Worm (Caenorhabditis elegans) whole organism, young adult: ENCODE results near the gene C50B8.5.
A peak's percentile ranks its signal among the peaks of the same experiment; 100 is the strongest.

Experiments used
- B0019.2 ChIP-seq: fragments of 200-800 bp; sonication (Bioruptor generic); conservative IDR thresholded peaks from 2 replicates; pipeline ENCODE4 v1.3.6; 2022; ENCODE audit warnings: missing genetic modification reagents, missing genetic modification characterization, missing compliant biosample characterization
- C06A6.2 ChIP-seq: fragments of 200-800 bp; sonication (Bioruptor generic); conservative IDR thresholded peaks from 2 replicates; pipeline ENCODE4 v1.3.6; 2022; ENCODE audit warnings: missing genetic modification characterization, missing compliant biosample characterization
- C17E4.6 ChIP-seq: fragments of 200-800 bp; sonication (Bioruptor generic); IDR thresholded peaks from 2 replicates; pipeline ENCODE4 v1.3.6; 2022; ENCODE audit warnings: missing genetic modification reagents, missing genetic modification characterization, missing compliant biosample characterization
- F33H1.4 ChIP-seq: fragments of 200-800 bp; sonication (Bioruptor generic); IDR thresholded peaks from 2 replicates; pipeline ENCODE4 v1.3.6; 2022; ENCODE audit warnings: missing genetic modification reagents, missing genetic modification characterization, missing compliant biosample characterization
- F55B11.4 ChIP-seq: sonication (generic microtip); optimal IDR thresholded peaks from 2 replicates; lab custom pipeline; 2016; ENCODE audit warnings: missing compliant biosample characterization, missing genetic modification characterization, borderline replicate concordance; ENCODE audit not compliant: insufficient read depth
- F57A8.1 ChIP-seq: fragments of 200-800 bp; sonication (Bioruptor generic); optimal IDR thresholded peaks from 2 replicates; lab custom pipeline; 2018; ENCODE audit warnings: mild to moderate bottlenecking, missing genetic modification characterization, moderate library complexity, missing compliant biosample characterization
- Y53F4B.3 ChIP-seq: fragments of 200-800 bp; sonication (Bioruptor generic); IDR thresholded peaks from 2 replicates; pipeline ENCODE4 v1.3.6; 2022; ENCODE audit warnings: missing genetic modification reagents, missing genetic modification characterization, missing compliant biosample characterization
- Y95B8A.8 ChIP-seq: fragments of 200-800 bp; sonication (Bioruptor generic); IDR thresholded peaks from 2 replicates; pipeline ENCODE4 v1.3.6; 2022; ENCODE audit warnings: missing genetic modification reagents, missing genetic modification characterization, missing compliant biosample characterization
- aptf-3 ChIP-seq: fragments of 200-800 bp; sonication (Bioruptor generic); IDR thresholded peaks from 2 replicates; pipeline ENCODE4 v1.3.6; 2022; ENCODE audit warnings: missing genetic modification characterization, missing compliant biosample characterization
- attf-3 ChIP-seq: fragments of 200-800 bp; sonication (Bioruptor generic); conservative IDR thresholded peaks from 2 replicates; pipeline ENCODE4 v1.3.6; 2022; ENCODE audit warnings: missing genetic modification reagents, missing genetic modification characterization, missing compliant biosample characterization
- attf-6 ChIP-seq: fragments of 200-800 bp; sonication (Bioruptor generic); IDR thresholded peaks from 2 replicates; pipeline ENCODE4 v1.3.6; 2022; ENCODE audit warnings: missing genetic modification reagents, missing genetic modification characterization, missing compliant biosample characterization
- bed-1 ChIP-seq: fragments of 200-800 bp; sonication (Bioruptor generic); IDR thresholded peaks from 2 replicates; pipeline ENCODE4 v1.3.6; 2022; ENCODE audit warnings: missing genetic modification reagents, missing genetic modification characterization, missing compliant biosample characterization
- chd-7 ChIP-seq: sonication (generic microtip); optimal IDR thresholded peaks from 2 replicates; lab custom pipeline; 2016; ENCODE audit warnings: mild to moderate bottlenecking, missing genetic modification characterization, moderate library complexity, missing compliant biosample characterization
- dpl-1 ChIP-seq: fragments of 150-350 bp; optimal IDR thresholded peaks from 2 replicates; lab custom pipeline; 2014; ENCODE audit warnings: missing biosample characterization, missing genetic modification reagents, missing genetic modification characterization
- egl-18 ChIP-seq: fragments of 200-800 bp; sonication (Bioruptor generic); IDR thresholded peaks from 2 replicates; pipeline ENCODE4 v1.3.6; 2022; ENCODE audit warnings: missing genetic modification reagents, missing genetic modification characterization, missing compliant biosample characterization
- ets-4 ChIP-seq: fragments of 200-800 bp; sonication (Bioruptor generic); optimal IDR thresholded peaks from 2 replicates; lab custom pipeline; 2018; ENCODE audit warnings: mild to moderate bottlenecking, missing genetic modification characterization, missing compliant biosample characterization
- fkh-3 ChIP-seq: sonication (generic microtip); optimal IDR thresholded peaks from 2 replicates; lab custom pipeline; 2016; ENCODE audit warnings: mild to moderate bottlenecking, missing genetic modification characterization, missing compliant biosample characterization
- him-1 ChIP-seq: sonication (generic microtip); optimal IDR thresholded peaks from 2 replicates; lab custom pipeline; 2016; ENCODE audit warnings: missing genotype, missing genetic modification reagents, missing genetic modification characterization, missing compliant biosample characterization
- hsf-1 ChIP-seq: fragments of 200-800 bp; sonication (Bioruptor generic); IDR thresholded peaks from 2 replicates; pipeline ENCODE4 v1.3.6; 2022; ENCODE audit warnings: missing genetic modification reagents, missing genetic modification characterization, missing compliant biosample characterization
- let-526 ChIP-seq: fragments of 200-800 bp; sonication (Bioruptor generic); IDR thresholded peaks from 2 replicates; pipeline ENCODE4 v1.3.6; 2022; ENCODE audit warnings: missing genetic modification reagents, missing genetic modification characterization, missing compliant biosample characterization
- let-607 ChIP-seq, 2 experiments: fragments of 200-800 bp in 1 of 2; sonication (Bioruptor generic) in 1 of 2; sonication (generic microtip) in 1 of 2; optimal IDR thresholded peaks; 2 replicates each; lab custom pipeline; 2016 to 2018; ENCODE audit warnings: mild to moderate bottlenecking in 2 of 2, missing compliant biosample characterization in 2 of 2, missing genetic modification characterization in 2 of 2, moderate library complexity in 2 of 2, missing genotype in 1 of 2
- lin-26 ChIP-seq: fragments of 200-800 bp; sonication (Bioruptor generic); IDR thresholded peaks from 2 replicates; pipeline ENCODE4 v1.3.6; 2022; ENCODE audit warnings: missing genetic modification reagents, missing genetic modification characterization, missing compliant biosample characterization
- lin-35 ChIP-seq, 3 experiments: fragments of 150-350 bp in 2 of 3; sonication (generic microtip) in 1 of 3; optimal IDR thresholded peaks; 2 replicates each; lab custom pipeline; 2014 to 2018; ENCODE audit warnings: missing biosample characterization in 3 of 3, missing genetic modification characterization in 3 of 3, missing genetic modification reagents in 3 of 3
- lir-1 ChIP-seq: fragments of 200-800 bp; sonication (Bioruptor generic); conservative IDR thresholded peaks from 2 replicates; pipeline ENCODE4 v1.3.6; 2022; ENCODE audit warnings: missing genetic modification reagents, missing genetic modification characterization, missing compliant biosample characterization
- lsl-1 ChIP-seq: fragments of 200-800 bp; sonication (Bioruptor generic); optimal IDR thresholded peaks from 2 replicates; lab custom pipeline; 2018; ENCODE audit warnings: mild to moderate bottlenecking, missing genetic modification characterization, moderate library complexity, missing compliant biosample characterization
- lsy-27 ChIP-seq: sonication (generic microtip); optimal IDR thresholded peaks from 2 replicates; lab custom pipeline; 2017; ENCODE audit warnings: missing genetic modification characterization, mild to moderate bottlenecking, missing compliant biosample characterization, antibody characterized with exemption, missing genotype, borderline replicate concordance; ENCODE audit not compliant: insufficient read depth
- madf-6 ChIP-seq: fragments of 200-800 bp; sonication (Bioruptor generic); IDR thresholded peaks from 2 replicates; pipeline ENCODE4 v1.3.6; 2022; ENCODE audit warnings: missing genetic modification reagents, missing genetic modification characterization, missing compliant biosample characterization
- madf-8 ChIP-seq: fragments of 200-800 bp; sonication (Bioruptor generic); conservative IDR thresholded peaks from 2 replicates; pipeline ENCODE4 v1.3.6; 2022; ENCODE audit warnings: missing genetic modification reagents, missing genetic modification characterization, missing compliant biosample characterization
- mcd-1 ChIP-seq: fragments of 200-800 bp; sonication (Bioruptor generic); IDR thresholded peaks from 2 replicates; pipeline ENCODE4 v1.3.6; 2022; ENCODE audit warnings: missing genetic modification reagents, missing genetic modification characterization, missing compliant biosample characterization
- nhr-179 ChIP-seq: sonication (generic microtip); optimal IDR thresholded peaks from 2 replicates; lab custom pipeline; 2016; ENCODE audit warnings: mild to moderate bottlenecking, missing genetic modification characterization, missing compliant biosample characterization
- nhr-27 ChIP-seq: fragments of 200-800 bp; sonication (Bioruptor generic); optimal IDR thresholded peaks from 2 replicates; lab custom pipeline; 2018; ENCODE audit warnings: mild to moderate bottlenecking, missing genetic modification characterization, moderate library complexity, missing compliant biosample characterization
- nhr-90 ChIP-seq: sonication (generic microtip); optimal IDR thresholded peaks from 2 replicates; lab custom pipeline; 2016; ENCODE audit warnings: missing genotype, mild to moderate bottlenecking, missing genetic modification characterization, missing compliant biosample characterization
- pbrm-1 ChIP-seq: fragments of 200-800 bp; sonication (Bioruptor generic); IDR thresholded peaks from 2 replicates; pipeline ENCODE4 v1.3.6; 2022; ENCODE audit warnings: missing genetic modification reagents, missing genetic modification characterization, missing compliant biosample characterization
- rpc-1 ChIP-seq, 2 experiments: fragments of 150-350 bp in 1 of 2; sonication (generic microtip) in 1 of 2; optimal IDR thresholded peaks; 2 replicates each; lab custom pipeline; 2014 to 2018; ENCODE audit warnings: missing biosample characterization in 1 of 2, missing genetic modification characterization in 1 of 2, missing genetic modification reagents in 1 of 2, missing genotype in 1 of 2
- snpc-3.4 ChIP-seq: sonication (generic microtip); optimal IDR thresholded peaks from 2 replicates; lab custom pipeline; 2017; ENCODE audit warnings: missing genetic modification characterization, mild to moderate bottlenecking, missing compliant biosample characterization, antibody characterized with exemption, moderate library complexity, missing genotype, missing genetic modification reagents
- tbp1 ChIP-seq: fragments of 200-800 bp; sonication (Bioruptor generic); optimal IDR thresholded peaks from 2 replicates; lab custom pipeline; 2018; ENCODE audit warnings: mild to moderate bottlenecking, missing genetic modification characterization, missing compliant biosample characterization
- tbx-9 ChIP-seq: sonication (generic microtip); optimal IDR thresholded peaks from 2 replicates; lab custom pipeline; 2016; ENCODE audit warnings: borderline replicate concordance, missing genetic modification characterization, inconsistent platforms, missing compliant biosample characterization
- unc-130 ChIP-seq: sonication (generic microtip); optimal IDR thresholded peaks from 2 replicates; lab custom pipeline; 2016; ENCODE audit warnings: missing genetic modification reagents, missing genetic modification characterization, missing compliant biosample characterization
- xnd-1 ChIP-seq: sonication (generic microtip); optimal IDR thresholded peaks from 2 replicates; lab custom pipeline; 2016; ENCODE audit warnings: missing genotype, missing genetic modification reagents, missing genetic modification characterization, missing compliant biosample characterization
- zim-3 ChIP-seq: sonication (generic microtip); optimal IDR thresholded peaks from 2 replicates; lab custom pipeline; 2017; ENCODE audit warnings: mild to moderate bottlenecking, missing genetic modification characterization, moderate library complexity, missing compliant biosample characterization
- ztf-18 ChIP-seq: sonication (generic microtip); optimal IDR thresholded peaks from 2 replicates; lab custom pipeline; 2016; ENCODE audit warnings: missing genotype, mild to moderate bottlenecking, missing genetic modification characterization, missing compliant biosample characterization
- ztf-26 ChIP-seq: sonication (generic microtip); optimal IDR thresholded peaks from 2 replicates; lab custom pipeline; 2017; ENCODE audit warnings: missing genetic modification characterization, missing compliant biosample characterization

The C50B8.5 gene

ce11 chrV:13591504-13592174 lies 10.9 kb downstream of the C50B8.5 start, which contains the start of gene tbcb-1:
Gene tbcb-1, plus strand, starts transcription at chrV:13592124.
- peak; percentile 0 for TF ChIP-seq snpc-3.4
- TF ChIP-seq tbx-9 (tag; lab: Kevin White, UChicago): no peak
- TF ChIP-seq lsl-1: peak; percentile 32
- no peak for TF ChIP-seq C06A6.2 (GFP tag; lab: Robert Waterston, UW)
- TF ChIP-seq Y53F4B.3: no peak
- TF ChIP-seq him-1 (tag; lab: Kevin White, UChicago): peak; percentile 36
- no peak for TF ChIP-seq nhr-179 (tag; lab: Kevin White, UChicago)
- TF ChIP-seq hsf-1 (GFP tag; lab: Robert Waterston, UW): no peak
- 0 out of 2 replicates have a peak, but pooled peaks have one; percentile 19 for TF ChIP-seq attf-3 (GFP tag; lab: Robert Waterston, UW)
- peak; percentile 92 for TF ChIP-seq madf-6 (GFP tag; lab: Robert Waterston, UW)
- peak; percentile 90 for TF ChIP-seq madf-8
- peak; percentile 92 for TF ChIP-seq mcd-1 (GFP tag; lab: Robert Waterston, UW)
- TF ChIP-seq xnd-1 (tag; lab: Kevin White, UChicago): peak; percentile 79

DNA sequence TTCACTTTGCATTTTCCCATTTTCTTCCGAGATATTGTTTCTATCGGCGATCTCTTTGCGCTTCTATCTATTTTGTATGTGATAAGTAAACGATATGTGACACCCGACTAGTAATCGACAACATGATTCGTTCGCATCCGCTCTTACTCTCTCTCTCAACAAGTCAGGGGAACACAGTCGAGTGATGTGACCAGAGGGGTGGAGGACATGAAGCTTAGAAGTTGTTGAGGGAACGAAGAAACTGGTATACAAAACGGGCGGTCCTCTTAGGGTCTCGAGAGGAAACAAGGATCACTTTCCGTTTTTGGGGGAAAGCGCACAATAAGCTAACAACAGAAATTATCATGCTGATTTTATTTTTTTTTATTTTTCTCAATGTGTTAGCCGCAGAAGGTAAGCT lies 12.3 kb downstream of the C50B8.5 start, which contains the start of gene F53F4.4:
Gene F53F4.4, plus strand, starts transcription at position 301 of the 400 bp plus-strand sequence.
- TF ChIP-seq madf-6 (GFP tag; lab: Robert Waterston, UW): peak; percentile 47; the same call in 1 of the 2 replicates
- TF ChIP-seq F33H1.4 (GFP tag; lab: Robert Waterston, UW): no peak
- TF ChIP-seq Y95B8A.8 (GFP tag; lab: Robert Waterston, UW): 0 out of 2 replicates have a peak, but pooled peaks have one; percentile 18

ce11 chrV:13598370-13598769 lies 17.6 kb downstream of the C50B8.5 start:
- TF ChIP-seq zim-3 (tag; lab: Kevin White, UChicago): no peak
- no peak for TF ChIP-seq ztf-26 (tag; lab: Kevin White, UChicago)
- no peak for TF ChIP-seq lir-1 (GFP tag; lab: Robert Waterston, UW)
- no peak for TF ChIP-seq dpl-1
- TF ChIP-seq F55B11.4: no peak
- TF ChIP-seq attf-6 (GFP tag; lab: Robert Waterston, UW): no peak
- TF ChIP-seq nhr-90: no peak
- no peak for TF ChIP-seq lin-35 (GFP tag; optimal IDR thresholded peaks at IDR 0.05; lab: Kevin White, UChicago)
- TF ChIP-seq aptf-3 (GFP tag; lab: Robert Waterston, UW): no peak
- no peak for TF ChIP-seq fkh-3 (tag; lab: Kevin White, UChicago)
- TF ChIP-seq pbrm-1 (GFP tag; lab: Robert Waterston, UW): no peak
- TF ChIP-seq rpc-1 (optimal IDR thresholded peaks at IDR 0.05; lab: Kevin White, UChicago): no peak
- TF ChIP-seq rpc-1 (tag; optimal IDR thresholded peaks at IDR 0.05; lab: Kevin White, UChicago): no peak
- TF ChIP-seq C17E4.6 (GFP tag; lab: Robert Waterston, UW): no peak
- no peak for TF ChIP-seq bed-1 (GFP tag; lab: Robert Waterston, UW)
- no peak for TF ChIP-seq F57A8.1 (GFP tag; lab: Kevin White, UChicago)
- TF ChIP-seq let-526: no peak
- TF ChIP-seq him-1 (tag; lab: Kevin White, UChicago): no peak
- no peak for TF ChIP-seq lsy-27 (tag; lab: Kevin White, UChicago)

ce11 chrV:13600882-13601281 lies 20.1 kb downstream of the C50B8.5 start, which contains the start of gene rdy-2:
Gene rdy-2, minus strand, starts transcription at chrV:13600982.
- no peak for TF ChIP-seq ztf-18
- TF ChIP-seq let-607 (tag; optimal IDR thresholded peaks at IDR 0.05; lab: Kevin White, UChicago): no peak
- no peak for TF ChIP-seq unc-130
- no peak for TF ChIP-seq tbp1 (GFP tag; lab: Kevin White, UChicago)
- TF ChIP-seq F57A8.1 (GFP tag; lab: Kevin White, UChicago): no peak
- TF ChIP-seq dpl-1: no peak
- no peak for TF ChIP-seq lin-26 (GFP tag; lab: Robert Waterston, UW)
- TF ChIP-seq nhr-90: no peak
- no peak for TF ChIP-seq chd-7
- TF ChIP-seq egl-18 (GFP tag; lab: Robert Waterston, UW): no peak
- no peak for TF ChIP-seq nhr-27 (tag; lab: Kevin White, UChicago)
- no peak for TF ChIP-seq B0019.2 (GFP tag; lab: Robert Waterston, UW)
- TF ChIP-seq ets-4 (GFP tag; lab: Kevin White, UChicago): no peak
- TF ChIP-seq rpc-1 (optimal IDR thresholded peaks at IDR 0.05; lab: Kevin White, UChicago): no peak
- TF ChIP-seq rpc-1 (tag; optimal IDR thresholded peaks at IDR 0.05; lab: Kevin White, UChicago): no peak
